Worm (Caenorhabditis elegans): Measurements from ENCODE around the gene eif-3.G.

eif-3.G gene

ce11 chrII:8481731-8482253 is 39.2 kb downstream of the eif-3.G start, which contains the start of gene M05D6.5:
Gene M05D6.5 (minus strand): TSS chrII:8482203.
- TF ChIP-seq scrt-1 (GFP tag; IDR thresholded peaks at IDR 0.05) (no peak), hmbx-1 (tag; optimal IDR thresholded peaks at IDR 0.05) (no peak), pes-1 (GFP tag; IDR thresholded peaks at IDR 0.05) (no peak), tbx-37 (GFP tag; conservative IDR thresholded peaks at IDR 0.05) (no peak), ama-1 (optimal IDR thresholded peaks at IDR 0.05) (no peak), ceh-13 (GFP tag; optimal IDR thresholded peaks at IDR 0.05) (no peak), ceh-36 (tag; optimal IDR thresholded peaks at IDR 0.05) (no peak), tbx-11 (GFP tag; IDR thresholded peaks at IDR 0.05) (no peak), hnd-1 (tag; optimal IDR thresholded peaks at IDR 0.05) (no peak), aly-1 (tag; optimal IDR thresholded peaks at IDR 0.05) (no peak)

DNA sequence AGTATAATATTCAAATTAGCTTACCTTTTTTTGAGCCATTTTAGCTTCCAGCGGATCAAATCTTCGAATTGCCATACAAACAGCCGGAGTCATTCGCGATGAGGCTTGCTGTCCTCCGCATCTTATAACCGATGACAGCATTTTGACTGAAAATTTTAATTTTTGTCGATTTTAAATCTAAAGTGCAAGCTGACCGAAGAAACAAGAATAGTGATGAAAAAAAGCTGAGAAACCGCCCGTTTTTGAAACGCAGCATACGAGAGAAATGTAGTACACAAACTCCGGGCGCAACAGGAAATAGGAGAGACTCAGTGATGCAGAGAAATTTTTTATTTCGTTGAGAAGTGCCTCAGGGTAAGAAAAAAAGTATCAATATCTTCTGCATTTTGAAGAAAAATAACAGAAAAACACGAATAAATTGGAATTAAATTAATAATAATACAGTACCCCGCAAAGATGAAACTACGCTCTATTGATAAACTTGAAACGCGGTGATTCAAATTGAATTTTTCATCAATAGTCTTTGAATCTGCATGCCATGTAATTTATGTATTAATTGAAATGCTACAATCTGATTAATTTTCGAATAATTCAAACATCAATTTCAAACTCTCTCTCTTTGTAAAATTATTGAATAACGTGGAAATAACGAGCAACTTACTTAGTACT is 40.7 kb downstream of the eif-3.G start:
- TF ChIP-seq hmg-4 (GFP tag; optimal IDR thresholded peaks at IDR 0.05): no peak
- no peak for TF ChIP-seq ama-1 (optimal IDR thresholded peaks at IDR 0.05)
- TF ChIP-seq tbx-37 (GFP tag; conservative IDR thresholded peaks at IDR 0.05): no peak
- no peak for TF ChIP-seq B0310.2 (tag; optimal IDR thresholded peaks at IDR 0.05)

DNA sequence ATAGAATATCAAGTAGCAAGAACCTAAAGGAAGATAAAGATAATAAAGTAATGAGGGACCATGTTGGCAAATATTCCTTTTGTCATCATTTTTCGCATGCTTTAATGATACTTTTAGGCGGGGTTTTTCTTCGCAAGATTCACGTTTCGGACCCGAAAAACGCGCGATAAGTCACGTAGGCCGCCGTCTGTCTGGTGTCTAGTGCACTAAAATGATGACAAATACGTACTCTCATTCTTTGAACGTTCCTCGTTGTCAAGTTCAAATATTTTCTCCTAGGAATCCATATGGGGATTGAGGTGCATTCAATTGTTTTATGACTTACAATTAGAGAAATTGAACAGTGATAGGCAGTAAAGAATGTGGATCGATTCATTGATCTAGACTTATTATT is 41.2 kb downstream of the eif-3.G start, which contains the start of gene taap-1:
taap-1 (minus strand) TSS at position 79 of the 394 bp plus-strand sequence.
- TF ChIP-seq sea-1 (GFP tag; conservative IDR thresholded peaks at IDR 0.05): no peak
- no peak for TF ChIP-seq scrt-1 (GFP tag; IDR thresholded peaks at IDR 0.05)
- TF ChIP-seq hmbx-1 (tag; optimal IDR thresholded peaks at IDR 0.05): no peak
- TF ChIP-seq flt-1 (GFP tag; IDR thresholded peaks at IDR 0.05): no peak
- TF ChIP-seq hnd-1 (tag; optimal IDR thresholded peaks at IDR 0.05): no peak
- no peak for TF ChIP-seq pes-1 (GFP tag; IDR thresholded peaks at IDR 0.05)
- no peak for TF ChIP-seq ceh-36 (tag; optimal IDR thresholded peaks at IDR 0.05)
- no peak for TF ChIP-seq ets-7 (tag; optimal IDR thresholded peaks at IDR 0.05)
- no peak for TF ChIP-seq F13C5.2 (tag; optimal IDR thresholded peaks at IDR 0.05)
- TF ChIP-seq tbx-11 (GFP tag; IDR thresholded peaks at IDR 0.05): no peak
- TF ChIP-seq tbx-37 (GFP tag; conservative IDR thresholded peaks at IDR 0.05): no peak
- no peak for TF ChIP-seq ceh-13 (GFP tag; optimal IDR thresholded peaks at IDR 0.05)
- no peak for TF ChIP-seq B0310.2 (tag; optimal IDR thresholded peaks at IDR 0.05)
- no peak for TF ChIP-seq ama-1 (optimal IDR thresholded peaks at IDR 0.05)
- TF ChIP-seq tra-4 (tag; optimal IDR thresholded peaks at IDR 0.05): no peak
- no peak for TF ChIP-seq aly-1 (tag; optimal IDR thresholded peaks at IDR 0.05)
- no peak for TF ChIP-seq hmg-4 (GFP tag; optimal IDR thresholded peaks at IDR 0.05)

ce11 chrII:8484546-8484945 is 42.0 kb downstream of the eif-3.G start:
- TF ChIP-seq hmbx-1 (tag; optimal IDR thresholded peaks at IDR 0.05) (no peak), ceh-13 (GFP tag; optimal IDR thresholded peaks at IDR 0.05) (no peak), aly-1 (tag; optimal IDR thresholded peaks at IDR 0.05) (no peak), ets-7 (tag; optimal IDR thresholded peaks at IDR 0.05) (no peak), scrt-1 (GFP tag; IDR thresholded peaks at IDR 0.05) (no peak), tbx-37 (GFP tag; conservative IDR thresholded peaks at IDR 0.05) (no peak), hmg-4 (GFP tag; optimal IDR thresholded peaks at IDR 0.05) (no peak), F13C5.2 (tag; optimal IDR thresholded peaks at IDR 0.05) (no peak), B0310.2 (tag; optimal IDR thresholded peaks at IDR 0.05) (no peak), flt-1 (GFP tag; IDR thresholded peaks at IDR 0.05) (no peak)

ce11 chrII:8485603-8486002 is 43.0 kb downstream of the eif-3.G start, which contains the start of gene gbh-2:
Gene gbh-2 (plus strand): TSS chrII:8485879.
- TF ChIP-seq tbx-37 (GFP tag; conservative IDR thresholded peaks at IDR 0.05): no peak
- no peak for TF ChIP-seq flt-1 (GFP tag; IDR thresholded peaks at IDR 0.05)
- TF ChIP-seq scrt-1 (GFP tag; IDR thresholded peaks at IDR 0.05): no peak
- no peak for TF ChIP-seq pes-1 (GFP tag; IDR thresholded peaks at IDR 0.05)
- no peak for TF ChIP-seq ceh-13 (GFP tag; optimal IDR thresholded peaks at IDR 0.05)
- no peak for TF ChIP-seq B0310.2 (tag; optimal IDR thresholded peaks at IDR 0.05)
- TF ChIP-seq F13C5.2 (tag; optimal IDR thresholded peaks at IDR 0.05): no peak
- no peak for TF ChIP-seq tra-4 (tag; optimal IDR thresholded peaks at IDR 0.05)
- no peak for TF ChIP-seq aly-1 (tag; optimal IDR thresholded peaks at IDR 0.05)
- TF ChIP-seq ama-1 (optimal IDR thresholded peaks at IDR 0.05): no peak
- TF ChIP-seq hnd-1 (tag; optimal IDR thresholded peaks at IDR 0.05): no peak
- no peak for TF ChIP-seq tbx-11 (GFP tag; IDR thresholded peaks at IDR 0.05)
- no peak for TF ChIP-seq sea-1 (GFP tag; conservative IDR thresholded peaks at IDR 0.05)

DNA sequence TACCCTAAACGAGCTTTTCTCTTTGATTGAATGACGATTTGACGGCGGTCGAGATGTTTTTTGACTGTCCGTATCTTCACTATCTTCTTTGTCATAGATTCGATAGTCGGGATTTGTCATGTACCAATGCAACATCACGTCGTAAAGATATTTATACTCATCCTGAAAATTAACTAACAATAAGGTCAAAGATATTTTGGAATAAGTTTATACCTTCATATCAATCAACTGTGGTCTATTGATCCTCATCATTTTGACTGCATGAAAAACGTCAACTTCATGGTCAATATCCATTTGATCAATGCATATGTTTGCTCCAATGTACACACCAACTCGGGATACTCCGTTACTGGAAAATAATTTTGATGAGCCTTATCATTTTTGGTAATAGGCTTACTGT is 45.6 kb downstream of the eif-3.G start:
- TF ChIP-seq ets-7 (tag; optimal IDR thresholded peaks at IDR 0.05) (no peak), F13C5.2 (tag; optimal IDR thresholded peaks at IDR 0.05) (no peak), tra-4 (tag; optimal IDR thresholded peaks at IDR 0.05) (no peak), ama-1 (optimal IDR thresholded peaks at IDR 0.05) (no peak), pes-1 (GFP tag; IDR thresholded peaks at IDR 0.05) (no peak), tbx-11 (GFP tag; IDR thresholded peaks at IDR 0.05) (no peak), hmbx-1 (tag; optimal IDR thresholded peaks at IDR 0.05) (no peak), sea-1 (GFP tag; conservative IDR thresholded peaks at IDR 0.05) (no peak), hmg-4 (GFP tag; optimal IDR thresholded peaks at IDR 0.05) (no peak), tbx-37 (GFP tag; conservative IDR thresholded peaks at IDR 0.05) (no peak), scrt-1 (GFP tag; IDR thresholded peaks at IDR 0.05) (no peak), hnd-1 (tag; optimal IDR thresholded peaks at IDR 0.05) (no peak), ceh-13 (GFP tag; optimal IDR thresholded peaks at IDR 0.05) (no peak), flt-1 (GFP tag; IDR thresholded peaks at IDR 0.05) (no peak)

Data from whole organism, early embryonic.